Worm (Caenorhabditis elegans) whole organism, L1 larva: Measurements from ENCODE around the gene VW02B12L.2.
A peak's percentile ranks its signal among the peaks of the same experiment; 100 is the strongest.

Experiments
- C04F5.9 ChIP-seq: sonication (generic microtip); optimal IDR thresholded peaks from 2 replicates; lab custom pipeline; 2016; ENCODE audit warnings: missing genetic modification characterization, missing compliant biosample characterization
- Y116A8C.19 ChIP-seq: sonication (generic microtip); optimal IDR thresholded peaks from 2 replicates; lab custom pipeline; 2016; ENCODE audit warnings: missing compliant biosample characterization, missing genetic modification characterization, borderline replicate concordance
- aha-1 ChIP-seq: fragments of 150-350 bp; optimal IDR thresholded peaks from 2 replicates; lab custom pipeline; 2014; ENCODE audit warnings: missing biosample characterization, missing genetic modification characterization
- alr-1 ChIP-seq: fragments of 200-800 bp; sonication (Bioruptor generic); optimal IDR thresholded peaks from 2 replicates; lab custom pipeline; 2018; ENCODE audit warnings: borderline replicate concordance, mild to moderate bottlenecking, missing genetic modification characterization, missing compliant biosample characterization
- blmp-1 ChIP-seq: fragments of 150-350 bp; optimal IDR thresholded peaks from 2 replicates; lab custom pipeline; 2014; ENCODE audit warnings: missing biosample characterization, missing genetic modification characterization
- ceh-63 ChIP-seq: fragments of 200-800 bp; sonication (Bioruptor generic); optimal IDR thresholded peaks from 2 replicates; lab custom pipeline; 2018; ENCODE audit warnings: mild to moderate bottlenecking, missing genetic modification characterization, missing compliant biosample characterization
- ceh-82 ChIP-seq, 3 experiments: fragments of 150-350 bp in 1 of 3; sonication (generic microtip) in 2 of 3; optimal IDR thresholded peaks; 2 replicates each; lab custom pipeline; 2014 to 2017; ENCODE audit warnings: missing biosample characterization in 3 of 3, missing genetic modification characterization in 3 of 3
- efl-1 ChIP-seq, 4 experiments: fragments of 150-350 bp; optimal IDR thresholded peaks in 3 of 4; peaks in 1 of 4; 1 replicate in 1 of 4; 2 replicates in 3 of 4; lab custom pipeline; 2014; ENCODE audit warnings: missing biosample characterization in 2 of 4, missing genetic modification characterization in 2 of 4, missing genetic modification reagents in 2 of 4
- elt-2 ChIP-seq: sonication (generic microtip); optimal IDR thresholded peaks from 2 replicates; lab custom pipeline; 2016; ENCODE audit warnings: missing genetic modification characterization, mild to moderate bottlenecking, inconsistent platforms, missing compliant biosample characterization, missing genetic modification reagents
- elt-3 ChIP-seq, 6 experiments: fragments of 150-350 bp in 1 of 6; sonication (generic microtip); optimal IDR thresholded peaks; 2 replicates each; lab custom pipeline; 2017 to 2018; ENCODE audit warnings: missing biosample characterization in 6 of 6, missing genetic modification characterization in 6 of 6, inconsistent platforms in 1 of 6
- ets-5 ChIP-seq: fragments of 200-800 bp; sonication (Bioruptor generic); IDR thresholded peaks from 2 replicates; pipeline ENCODE4 v1.3.6; 2022; ENCODE audit warnings: missing genetic modification characterization, missing compliant biosample characterization
- fkh-10 ChIP-seq: sonication (generic microtip); optimal IDR thresholded peaks from 2 replicates; lab custom pipeline; 2017; ENCODE audit warnings: missing biosample characterization, missing genetic modification reagents, missing genetic modification characterization
- fkh-4 ChIP-seq: sonication (generic microtip); optimal IDR thresholded peaks from 2 replicates; lab custom pipeline; 2016; ENCODE audit warnings: missing compliant biosample characterization, missing genetic modification characterization, borderline replicate concordance
- fkh-8 ChIP-seq: sonication (generic microtip); optimal IDR thresholded peaks from 2 replicates; lab custom pipeline; 2016; ENCODE audit warnings: mild to moderate bottlenecking, missing genetic modification characterization, missing compliant biosample characterization
- fos-1 ChIP-seq: fragments of 150-350 bp; optimal IDR thresholded peaks from 2 replicates; lab custom pipeline; 2014; ENCODE audit warnings: missing biosample characterization, missing genetic modification characterization
- grh-1 ChIP-seq: fragments of 200-800 bp; sonication (Bioruptor generic); IDR thresholded peaks from 2 replicates; pipeline ENCODE4 v1.3.6; 2022; ENCODE audit warnings: missing genetic modification reagents, missing genetic modification characterization, missing compliant biosample characterization
- hlh-17 ChIP-seq: fragments of 200-800 bp; sonication (Bioruptor generic); optimal IDR thresholded peaks from 2 replicates; lab custom pipeline; 2018; ENCODE audit warnings: missing genetic modification characterization, mild to moderate bottlenecking, missing compliant biosample characterization, moderate library complexity, borderline replicate concordance
- lin-14 ChIP-seq: fragments of 200-800 bp; sonication (Bioruptor generic); optimal IDR thresholded peaks from 2 replicates; lab custom pipeline; 2018; ENCODE audit warnings: mild to moderate bottlenecking, missing genetic modification characterization, moderate library complexity, missing compliant biosample characterization
- lin-35 ChIP-seq, 2 experiments: fragments of 150-350 bp; optimal IDR thresholded peaks; 2 replicates each; lab custom pipeline; 2014; ENCODE audit warnings: missing biosample characterization in 2 of 2, missing genetic modification characterization in 2 of 2, missing genetic modification reagents in 2 of 2
- lin-39 ChIP-seq: fragments of 150-350 bp; optimal IDR thresholded peaks from 2 replicates; lab custom pipeline; 2014; ENCODE audit warnings: missing biosample characterization, missing genetic modification reagents, missing genetic modification characterization
- mdl-1 ChIP-seq, 2 experiments: fragments of 150-350 bp; optimal IDR thresholded peaks; 2 replicates each; lab custom pipeline; 2014 to 2017; ENCODE audit warnings: missing biosample characterization in 2 of 2, missing genetic modification characterization in 2 of 2, inconsistent platforms in 1 of 2
- mep-1 ChIP-seq: fragments of 150-350 bp; optimal IDR thresholded peaks from 2 replicates; lab custom pipeline; 2014; ENCODE audit warnings: missing biosample characterization, missing genetic modification characterization
- nhr-11 ChIP-seq: fragments of 150-350 bp; optimal IDR thresholded peaks from 2 replicates; lab custom pipeline; 2014; ENCODE audit warnings: missing biosample characterization, missing genetic modification characterization
- nhr-19 ChIP-seq: fragments of 200-800 bp; sonication (Bioruptor generic); conservative IDR thresholded peaks from 2 replicates; pipeline ENCODE4 v1.3.6; 2022; ENCODE audit warnings: missing genetic modification characterization, missing compliant biosample characterization
- nhr-237 ChIP-seq: fragments of 150-350 bp; optimal IDR thresholded peaks from 2 replicates; lab custom pipeline; 2014; ENCODE audit warnings: missing biosample characterization, missing genetic modification characterization
- nhr-71 ChIP-seq: sonication (generic microtip); optimal IDR thresholded peaks from 2 replicates; lab custom pipeline; 2016; ENCODE audit warnings: mild to moderate bottlenecking, missing genetic modification characterization, moderate library complexity, missing compliant biosample characterization
- nhr-85 ChIP-seq: sonication (generic microtip); peaks from one replicate; lab custom pipeline; 2016; ENCODE audit warnings: missing genetic modification characterization, inconsistent platforms, missing compliant biosample characterization
- nhr-90 ChIP-seq: sonication (generic microtip); optimal IDR thresholded peaks from 2 replicates; lab custom pipeline; 2016; ENCODE audit warnings: mild to moderate bottlenecking, missing genetic modification characterization, missing compliant biosample characterization; ENCODE audit not compliant: poor library complexity
- pax-3 ChIP-seq: fragments of 200-800 bp; sonication (Bioruptor generic); optimal IDR thresholded peaks from 2 replicates; lab custom pipeline; 2018; ENCODE audit warnings: mild to moderate bottlenecking, missing genetic modification characterization, moderate library complexity, missing compliant biosample characterization
- pqm-1 ChIP-seq: sonication (generic microtip); optimal IDR thresholded peaks from 3 replicates; lab custom pipeline; 2017; ENCODE audit warnings: missing biosample characterization, missing genetic modification characterization
- rnt-1 ChIP-seq: sonication (generic microtip); optimal IDR thresholded peaks from 2 replicates; lab custom pipeline; 2016; ENCODE audit warnings: mild to moderate bottlenecking, missing genetic modification characterization, moderate library complexity, missing compliant biosample characterization
- skn-1 ChIP-seq: fragments of 150-350 bp; optimal IDR thresholded peaks from 2 replicates; lab custom pipeline; 2014; ENCODE audit warnings: missing biosample characterization, missing genetic modification characterization
- snu-23 ChIP-seq: sonication (generic microtip); optimal IDR thresholded peaks from 2 replicates; lab custom pipeline; 2016; ENCODE audit warnings: missing genetic modification characterization, missing compliant biosample characterization
- sptf-1 ChIP-seq: fragments of 150-350 bp; optimal IDR thresholded peaks from 2 replicates; lab custom pipeline; 2014; ENCODE audit warnings: missing biosample characterization, missing genetic modification characterization
- sup-37 ChIP-seq: fragments of 200-800 bp; sonication (Bioruptor generic); optimal IDR thresholded peaks from 2 replicates; lab custom pipeline; 2018; ENCODE audit warnings: mild to moderate bottlenecking, missing genetic modification characterization, missing compliant biosample characterization
- tbx-2 ChIP-seq: sonication (generic microtip); optimal IDR thresholded peaks from 2 replicates; lab custom pipeline; 2016; ENCODE audit warnings: missing genetic modification characterization, missing compliant biosample characterization
- tlp-1 ChIP-seq: fragments of 150-350 bp; optimal IDR thresholded peaks from 2 replicates; lab custom pipeline; 2014; ENCODE audit warnings: missing biosample characterization, missing genetic modification characterization
- unc-62 ChIP-seq: fragments of 150-350 bp; optimal IDR thresholded peaks from 2 replicates; lab custom pipeline; 2014; ENCODE audit warnings: missing biosample characterization, missing genetic modification reagents, missing genetic modification characterization
- vab-15 ChIP-seq: sonication (generic microtip); optimal IDR thresholded peaks from 2 replicates; lab custom pipeline; 2017; ENCODE audit warnings: missing genotype, mild to moderate bottlenecking, missing genetic modification characterization, missing compliant biosample characterization
- ztf-11 ChIP-seq, 2 experiments: sonication (generic microtip); optimal IDR thresholded peaks; 2 replicates each; lab custom pipeline; 2016 to 2017; ENCODE audit warnings: missing genetic modification characterization in 2 of 2, missing biosample characterization in 1 of 2, missing compliant biosample characterization in 1 of 2
- ztf-4 ChIP-seq: fragments of 150-350 bp; optimal IDR thresholded peaks from 2 replicates; lab custom pipeline; 2014; ENCODE audit warnings: missing biosample characterization, missing genetic modification characterization

VW02B12L.2 gene

ce11 chrII:11471916-11472315, 31.8 kb upstream of the VW02B12L.2 start, which contains the start of gene mfn-1:
Gene mfn-1, minus strand, starts transcription at chrII:11472016.
- TF ChIP-seq lin-39 (tag; lab: Kevin White, UChicago): no peak
- TF ChIP-seq efl-1 (optimal IDR thresholded peaks at IDR 0.05; lab: Kevin White, UChicago): no peak
- TF ChIP-seq efl-1 (GFP tag; optimal IDR thresholded peaks at IDR 0.05 in 1 of 2; lab: Kevin White, UChicago): peak in 1 of 2 experiments; percentile 26

- TF ChIP-seq nhr-19 (GFP tag; lab: Robert Waterston, UW) (peak; percentile 30; the same call in 1 of the 2 replicates), fos-1 (no peak), elt-3 (tag; optimal IDR thresholded peaks at IDR 0.05; lab: Kevin White, UChicago) (peak in 1 of 6 experiments; percentile 1), rnt-1 (no peak), blmp-1 (tag; lab: Kevin White, UChicago) (peak; percentile 82), grh-1 (no peak), lin-14 (GFP tag; lab: Kevin White, UChicago) (peak; percentile 49), aha-1 (tag; lab: Kevin White, UChicago) (no peak), skn-1 (no peak), pax-3 (tag; lab: Kevin White, UChicago) (no peak), tbx-2 (tag; lab: Kevin White, UChicago) (peak; percentile 0), efl-1 (optimal IDR thresholded peaks at IDR 0.05; lab: Kevin White, UChicago) (no peak), efl-1 (GFP tag; optimal IDR thresholded peaks at IDR 0.05 in 1 of 2; lab: Kevin White, UChicago) (no peak), nhr-85 (tag; lab: Kevin White, UChicago) (peak; percentile 16), alr-1 (no peak), lin-35 (GFP tag; optimal IDR thresholded peaks at IDR 0.05; lab: Kevin White, UChicago) (peak in 1 of 2 experiments; percentile 34), sptf-1 (tag; lab: Kevin White, UChicago) (no peak), mep-1 (tag; lab: Kevin White, UChicago) (peak; percentile 10), nhr-90 (tag; lab: Kevin White, UChicago) (peak; percentile 10), nhr-11 (tag; lab: Kevin White, UChicago) (no peak), tlp-1 (no peak), fkh-10 (no peak), elt-2 (peak; percentile 33), ets-5 (GFP tag; lab: Robert Waterston, UW) (no peak), ztf-11 (tag; optimal IDR thresholded peaks at IDR 0.05; lab: Kevin White, UChicago) (no peak), ceh-63 (no peak), ztf-4 (tag; lab: Kevin White, UChicago) (no peak), mdl-1 (tag; optimal IDR thresholded peaks at IDR 0.05; lab: Kevin White, UChicago) (peak in 1 of 2 experiments; percentile 11), snu-23 (GFP tag; lab: Kevin White, UChicago) (peak; percentile 28), nhr-71 (tag; lab: Kevin White, UChicago) (peak; percentile 32)
Observed at ce11 chrII:11469574-11470108, 29.5 kb upstream of the VW02B12L.2 start, which contains the start of gene cisd-1. Gene cisd-1, minus strand, starts transcription at chrII:11469624.

ce11 chrII:11467541-11467940, 27.4 kb upstream of the VW02B12L.2 start, which contains the start of gene klp-17:
Gene klp-17, minus strand, starts transcription at chrII:11467641.
- TF ChIP-seq unc-62 (GFP tag; lab: Kevin White, UChicago): no peak
- no peak for TF ChIP-seq efl-1 (optimal IDR thresholded peaks at IDR 0.05; lab: Kevin White, UChicago)
- no peak for TF ChIP-seq efl-1 (GFP tag; optimal IDR thresholded peaks at IDR 0.05 in 1 of 2; lab: Kevin White, UChicago)
- no peak for TF ChIP-seq hlh-17 (GFP tag; lab: Kevin White, UChicago)
- TF ChIP-seq vab-15 (tag; lab: Kevin White, UChicago): no peak
- TF ChIP-seq C04F5.9: no peak
- no peak for TF ChIP-seq Y116A8C.19 (tag; lab: Kevin White, UChicago)
- no peak for TF ChIP-seq ceh-82 (tag; optimal IDR thresholded peaks at IDR 0.05; lab: Kevin White, UChicago)
- no peak for TF ChIP-seq tbx-2 (tag; lab: Kevin White, UChicago)
- no peak for TF ChIP-seq fkh-4 (tag; lab: Kevin White, UChicago)
- no peak for TF ChIP-seq nhr-237 (tag; lab: Kevin White, UChicago)
- TF ChIP-seq ztf-11 (tag; optimal IDR thresholded peaks at IDR 0.05; lab: Kevin White, UChicago): no peak
- TF ChIP-seq pqm-1 (tag; lab: Kevin White, UChicago): no peak
- no peak for TF ChIP-seq lin-39 (tag; lab: Kevin White, UChicago)
- TF ChIP-seq fkh-10: no peak
- TF ChIP-seq fkh-8: no peak
- no peak for TF ChIP-seq sup-37 (GFP tag; lab: Kevin White, UChicago)
